Worm (Caenorhabditis elegans) whole organism, young adult: ENCODE measurements around the gene K11H3.2.

ENCODE experiments used
- B0261.1 ChIP-seq: sonication (generic microtip); optimal IDR thresholded peaks from 2 replicates; lab custom pipeline; 2016; ENCODE audit warnings: mild to moderate bottlenecking, missing genetic modification characterization, moderate library complexity, missing compliant biosample characterization
- D2030.7 ChIP-seq: fragments of 200-800 bp; sonication (Bioruptor generic); IDR thresholded peaks from 2 replicates; pipeline ENCODE4 v1.3.6; 2022; ENCODE audit warnings: missing genetic modification reagents, missing genetic modification characterization, missing compliant biosample characterization
- F22D6.2 ChIP-seq: sonication (generic microtip); optimal IDR thresholded peaks from 2 replicates; lab custom pipeline; 2016; ENCODE audit warnings: mild to moderate bottlenecking, missing genetic modification characterization, missing compliant biosample characterization
- F33H1.4 ChIP-seq: fragments of 200-800 bp; sonication (Bioruptor generic); IDR thresholded peaks from 2 replicates; pipeline ENCODE4 v1.3.6; 2022; ENCODE audit warnings: missing genetic modification reagents, missing genetic modification characterization, missing compliant biosample characterization
- F49E8.2 ChIP-seq: sonication (generic microtip); optimal IDR thresholded peaks from 3 replicates; lab custom pipeline; 2017; ENCODE audit warnings: missing genetic modification characterization, mild to moderate bottlenecking, missing compliant biosample characterization, antibody characterized with exemption, moderate library complexity; ENCODE audit not compliant: insufficient read depth
- Y53G8AR.9 ChIP-seq: fragments of 200-800 bp; sonication (Bioruptor generic); conservative IDR thresholded peaks from 2 replicates; pipeline ENCODE4 v1.3.6; 2022; ENCODE audit warnings: missing genetic modification reagents, missing genetic modification characterization, missing compliant biosample characterization
- Y79H2A.3 ChIP-seq: fragments of 200-800 bp; sonication (Bioruptor generic); conservative IDR thresholded peaks from 2 replicates; pipeline ENCODE4 v1.3.6; 2022; ENCODE audit warnings: missing genetic modification reagents, missing genetic modification characterization, missing compliant biosample characterization
- ZK185.1 ChIP-seq: sonication (generic microtip); optimal IDR thresholded peaks from 2 replicates; lab custom pipeline; 2016; ENCODE audit warnings: mild to moderate bottlenecking, missing genetic modification characterization, missing compliant biosample characterization; ENCODE audit not compliant: poor library complexity, severe bottlenecking
- akir-1 ChIP-seq: fragments of 200-800 bp; sonication (Bioruptor generic); optimal IDR thresholded peaks from 2 replicates; lab custom pipeline; 2018; ENCODE audit warnings: mild to moderate bottlenecking, missing genetic modification characterization, moderate library complexity, missing compliant biosample characterization
- atf-7 ChIP-seq: sonication (generic microtip); optimal IDR thresholded peaks from 2 replicates; lab custom pipeline; 2017; ENCODE audit warnings: mild to moderate bottlenecking, missing genetic modification characterization, missing compliant biosample characterization
- athp-1 ChIP-seq: sonication (generic microtip); optimal IDR thresholded peaks from 2 replicates; lab custom pipeline; 2017; ENCODE audit warnings: mild to moderate bottlenecking, missing genetic modification characterization, missing compliant biosample characterization
- attf-5 ChIP-seq: fragments of 200-800 bp; sonication (Bioruptor generic); optimal IDR thresholded peaks from 2 replicates; lab custom pipeline; 2018; ENCODE audit warnings: mild to moderate bottlenecking, missing genetic modification characterization, missing compliant biosample characterization
- cebp-1 ChIP-seq, 2 experiments: fragments of 200-800 bp in 1 of 2; sonication (Bioruptor generic) in 1 of 2; sonication (generic microtip) in 1 of 2; IDR thresholded peaks in 1 of 2; optimal IDR thresholded peaks in 1 of 2; 2 replicates each; pipeline versions ENCODE4 v1.3.6 to Lab custom; 2017 to 2022; ENCODE audit warnings: missing compliant biosample characterization in 2 of 2, missing genetic modification characterization in 2 of 2, mild to moderate bottlenecking in 1 of 2, missing genetic modification reagents in 1 of 2, moderate library complexity in 1 of 2
- cebp-2 ChIP-seq: fragments of 200-800 bp; sonication (Bioruptor generic); IDR thresholded peaks from 2 replicates; pipeline ENCODE4 v1.3.6; 2022; ENCODE audit warnings: missing genetic modification characterization, missing compliant biosample characterization
- ceh-27 ChIP-seq: fragments of 200-800 bp; sonication (Bioruptor generic); optimal IDR thresholded peaks from 2 replicates; lab custom pipeline; 2018; ENCODE audit warnings: mild to moderate bottlenecking, missing genetic modification characterization, moderate library complexity, missing compliant biosample characterization
- ceh-79 ChIP-seq: sonication (generic microtip); optimal IDR thresholded peaks from 2 replicates; lab custom pipeline; 2017; ENCODE audit warnings: mild to moderate bottlenecking, missing genetic modification characterization, missing compliant biosample characterization
- dox-1 ChIP-seq: fragments of 200-800 bp; sonication (Bioruptor generic); IDR thresholded peaks from 2 replicates; pipeline ENCODE4 v1.3.6; 2022; ENCODE audit warnings: missing genetic modification reagents, missing genetic modification characterization, missing compliant biosample characterization
- egl-18 ChIP-seq: fragments of 200-800 bp; sonication (Bioruptor generic); IDR thresholded peaks from 2 replicates; pipeline ENCODE4 v1.3.6; 2022; ENCODE audit warnings: missing genetic modification reagents, missing genetic modification characterization, missing compliant biosample characterization
- ekl-4 ChIP-seq: fragments of 200-800 bp; sonication (Bioruptor generic); IDR thresholded peaks from 2 replicates; pipeline ENCODE4 v1.3.6; 2022; ENCODE audit warnings: missing genetic modification reagents, missing genetic modification characterization, missing compliant biosample characterization
- fkh-3 ChIP-seq: sonication (generic microtip); optimal IDR thresholded peaks from 2 replicates; lab custom pipeline; 2016; ENCODE audit warnings: mild to moderate bottlenecking, missing genetic modification characterization, missing compliant biosample characterization
- lin-40 ChIP-seq: sonication (generic microtip); optimal IDR thresholded peaks from 2 replicates; lab custom pipeline; 2016; ENCODE audit warnings: missing genetic modification characterization, mild to moderate bottlenecking, missing compliant biosample characterization, missing genotype, missing genetic modification reagents
- lin-54 ChIP-seq: fragments of 200-800 bp; sonication (Bioruptor generic); optimal IDR thresholded peaks from 2 replicates; lab custom pipeline; 2018; ENCODE audit warnings: mild to moderate bottlenecking, missing genetic modification characterization, missing compliant biosample characterization
- lsl-1 ChIP-seq: fragments of 200-800 bp; sonication (Bioruptor generic); optimal IDR thresholded peaks from 2 replicates; lab custom pipeline; 2018; ENCODE audit warnings: mild to moderate bottlenecking, missing genetic modification characterization, moderate library complexity, missing compliant biosample characterization
- madf-10 ChIP-seq: sonication (generic microtip); optimal IDR thresholded peaks from 2 replicates; lab custom pipeline; 2016; ENCODE audit warnings: mild to moderate bottlenecking, missing genetic modification characterization, missing compliant biosample characterization
- madf-3 ChIP-seq: fragments of 200-800 bp; sonication (Bioruptor generic); IDR thresholded peaks from 2 replicates; pipeline ENCODE4 v1.3.6; 2022; ENCODE audit warnings: missing genetic modification reagents, missing genetic modification characterization, missing compliant biosample characterization
- madf-6 ChIP-seq: fragments of 200-800 bp; sonication (Bioruptor generic); IDR thresholded peaks from 2 replicates; pipeline ENCODE4 v1.3.6; 2022; ENCODE audit warnings: missing genetic modification reagents, missing genetic modification characterization, missing compliant biosample characterization
- madf-8 ChIP-seq: fragments of 200-800 bp; sonication (Bioruptor generic); conservative IDR thresholded peaks from 2 replicates; pipeline ENCODE4 v1.3.6; 2022; ENCODE audit warnings: missing genetic modification reagents, missing genetic modification characterization, missing compliant biosample characterization
- mes-4 ChIP-seq: sonication (generic microtip); optimal IDR thresholded peaks from 2 replicates; lab custom pipeline; 2016; ENCODE audit warnings: missing genotype, missing genetic modification characterization, missing compliant biosample characterization
- nhr-120 ChIP-seq: fragments of 200-800 bp; sonication (Bioruptor generic); IDR thresholded peaks from 2 replicates; pipeline ENCODE4 v1.3.6; 2022; ENCODE audit warnings: missing genetic modification characterization, missing compliant biosample characterization
- rcor-1 ChIP-seq: fragments of 200-800 bp; sonication (Bioruptor generic); IDR thresholded peaks from 2 replicates; pipeline ENCODE4 v1.3.6; 2022; ENCODE audit warnings: missing genetic modification reagents, missing genetic modification characterization, missing compliant biosample characterization
- sdz-38 ChIP-seq: sonication (generic microtip); optimal IDR thresholded peaks from 2 replicates; lab custom pipeline; 2016; ENCODE audit warnings: missing genotype, missing genetic modification characterization, missing compliant biosample characterization
- snpc-1.3 ChIP-seq: sonication (generic microtip); optimal IDR thresholded peaks from 2 replicates; lab custom pipeline; 2017; ENCODE audit warnings: missing genetic modification characterization, mild to moderate bottlenecking, missing compliant biosample characterization, antibody characterized with exemption, moderate library complexity, missing genotype, missing genetic modification reagents; ENCODE audit not compliant: insufficient read depth
- snpc-3.4 ChIP-seq: sonication (generic microtip); optimal IDR thresholded peaks from 2 replicates; lab custom pipeline; 2017; ENCODE audit warnings: missing genetic modification characterization, mild to moderate bottlenecking, missing compliant biosample characterization, antibody characterized with exemption, moderate library complexity, missing genotype, missing genetic modification reagents
- snpc-4 ChIP-seq, 5 experiments: fragments of 150-350 bp in 1 of 5; sonication (generic microtip) in 4 of 5; optimal IDR thresholded peaks; 2 replicates each; lab custom pipeline; 2014 to 2018; ENCODE audit warnings: missing genetic modification characterization in 5 of 5, missing biosample characterization in 3 of 5, antibody characterized with exemption in 2 of 5, mild to moderate bottlenecking in 2 of 5, missing compliant biosample characterization in 2 of 5, missing genotype in 2 of 5, moderate library complexity in 2 of 5, missing genetic modification reagents in 1 of 5
- tbx-9 ChIP-seq: sonication (generic microtip); optimal IDR thresholded peaks from 2 replicates; lab custom pipeline; 2016; ENCODE audit warnings: borderline replicate concordance, missing genetic modification characterization, inconsistent platforms, missing compliant biosample characterization
- unc-130 ChIP-seq: sonication (generic microtip); optimal IDR thresholded peaks from 2 replicates; lab custom pipeline; 2016; ENCODE audit warnings: missing genetic modification reagents, missing genetic modification characterization, missing compliant biosample characterization
- xnd-1 ChIP-seq: sonication (generic microtip); optimal IDR thresholded peaks from 2 replicates; lab custom pipeline; 2016; ENCODE audit warnings: missing genotype, missing genetic modification reagents, missing genetic modification characterization, missing compliant biosample characterization

Gene K11H3.2

ce11 chrIII:9827163-9827951 is 18.8 kb upstream of the K11H3.2 start, which contains the start of the genes ZK632.10 and ZK632.11 (continued):
- TF ChIP-seq nhr-120 (no peak), madf-3 (GFP tag; lab: Robert Waterston, UW) (peak; percentile 37; the same call in 1 of the 2 replicates), Y53G8AR.9 (GFP tag; lab: Robert Waterston, UW) (peak; percentile 39; the same call in 1 of the 2 replicates)

ce11 chrIII:9830502-9830901 is 15.7 kb upstream of the K11H3.2 start, which contains the start of gene ZK632.12:
TSS of gene ZK632.12 (plus strand) at chrIII:9830802.
- TF ChIP-seq egl-18 (GFP tag; lab: Robert Waterston, UW): no peak
- TF ChIP-seq F33H1.4: no peak
- no peak for TF ChIP-seq ceh-79 (tag; lab: Kevin White, UChicago)
- no peak for TF ChIP-seq rcor-1 (GFP tag; lab: Robert Waterston, UW)
- TF ChIP-seq F22D6.2: no peak
- TF ChIP-seq madf-10 (tag; lab: Kevin White, UChicago): no peak
- no peak for TF ChIP-seq lin-40
- TF ChIP-seq snpc-4 (GFP tag; optimal IDR thresholded peaks at IDR 0.05; lab: Kevin White, UChicago): no peak
- TF ChIP-seq snpc-4 (tag; optimal IDR thresholded peaks at IDR 0.05; lab: Kevin White, UChicago): no peak
- no peak for TF ChIP-seq akir-1 (GFP tag; lab: Kevin White, UChicago)
- no peak for TF ChIP-seq lin-54 (GFP tag; lab: Kevin White, UChicago)
- TF ChIP-seq Y53G8AR.9 (GFP tag; lab: Robert Waterston, UW): no peak
- no peak for TF ChIP-seq athp-1
- TF ChIP-seq B0261.1 (tag; lab: Kevin White, UChicago): no peak
- TF ChIP-seq mes-4 (tag; lab: Kevin White, UChicago): no peak
- TF ChIP-seq F49E8.2 (tag; lab: Kevin White, UChicago): no peak
- no peak for TF ChIP-seq fkh-3 (tag; lab: Kevin White, UChicago)

- TF ChIP-seq dox-1 (GFP tag; lab: Robert Waterston, UW) (no peak), cebp-2 (GFP tag; lab: Robert Waterston, UW) (no peak), lsl-1 (GFP tag; lab: Kevin White, UChicago) (peak; percentile 83), snpc-4 (GFP tag; optimal IDR thresholded peaks at IDR 0.05; lab: Kevin White, UChicago) (no peak), snpc-4 (tag; optimal IDR thresholded peaks at IDR 0.05; lab: Kevin White, UChicago) (peak in 1 of 4 experiments; percentile 11), madf-6 (peak; percentile 59; the same call in 1 of the 2 replicates), ceh-27 (GFP tag; lab: Kevin White, UChicago) (no peak), xnd-1 (tag; lab: Kevin White, UChicago) (no peak), snpc-3.4 (tag; lab: Kevin White, UChicago) (no peak), atf-7 (tag; lab: Kevin White, UChicago) (no peak), F49E8.2 (tag; lab: Kevin White, UChicago) (no peak), ekl-4 (GFP tag; lab: Robert Waterston, UW) (no peak), attf-5 (no peak), sdz-38 (tag; lab: Kevin White, UChicago) (no peak), D2030.7 (GFP tag; lab: Robert Waterston, UW) (peak; percentile 20; the same call in 1 of the 2 replicates), unc-130 (GFP tag; lab: Kevin White, UChicago) (peak; percentile 43), F33H1.4 (peak; percentile 52), Y79H2A.3 (no peak), tbx-9 (no peak), snpc-1.3 (no peak), madf-8 (GFP tag; lab: Robert Waterston, UW) (peak; percentile 52), ZK185.1 (tag; lab: Kevin White, UChicago) (no peak), cebp-1 (GFP tag; IDR thresholded peaks at IDR 0.05; lab: Robert Waterston, UW) (no peak), cebp-1 (tag; optimal IDR thresholded peaks at IDR 0.05; lab: Kevin White, UChicago) (no peak), rcor-1 (GFP tag; lab: Robert Waterston, UW) (no peak), lin-54 (GFP tag; lab: Kevin White, UChicago) (no peak)
These were observed 13.6 kb upstream of the K11H3.2 start for ce11 chrIII:9832569-9832968.
